Worm (Caenorhabditis elegans) whole organism, late embryonic: ENCODE measurements around the gene F59A6.10.

Experiments
- C38D4.7 ChIP-seq: fragments of 200-800 bp; sonication (Bioruptor generic); optimal IDR thresholded peaks from 2 replicates; lab custom pipeline; 2018; ENCODE audit warnings: mild to moderate bottlenecking, missing genetic modification characterization, moderate library complexity, missing compliant biosample characterization
- F13H6.1 ChIP-seq: sonication (generic microtip); optimal IDR thresholded peaks from 2 replicates; lab custom pipeline; 2016; ENCODE audit warnings: missing genetic modification characterization, missing compliant biosample characterization
- K02D7.2 ChIP-seq: sonication (generic microtip); optimal IDR thresholded peaks from 2 replicates; lab custom pipeline; 2017; ENCODE audit warnings: mild to moderate bottlenecking, missing genetic modification characterization, missing compliant biosample characterization
- T23F11.4 ChIP-seq: fragments of 200-800 bp; sonication (Bioruptor generic); optimal IDR thresholded peaks from 2 replicates; lab custom pipeline; 2018; ENCODE audit warnings: mild to moderate bottlenecking, missing genetic modification characterization, missing compliant biosample characterization
- Y22D7AL.16 ChIP-seq: sonication (generic microtip); optimal IDR thresholded peaks from 2 replicates; lab custom pipeline; 2016; ENCODE audit warnings: missing genetic modification characterization, missing compliant biosample characterization
- ama-1 ChIP-seq: fragments of 150-350 bp; optimal IDR thresholded peaks from 2 replicates; lab custom pipeline; 2014
- ceh-18 ChIP-seq: sonication (generic microtip); optimal IDR thresholded peaks from 2 replicates; lab custom pipeline; 2016; ENCODE audit warnings: missing genetic modification characterization, missing compliant biosample characterization
- ceh-2 ChIP-seq: sonication (generic microtip); optimal IDR thresholded peaks from 2 replicates; lab custom pipeline; 2016; ENCODE audit warnings: missing genotype, missing genetic modification characterization, missing compliant biosample characterization
- ceh-22 ChIP-seq: sonication (generic microtip); optimal IDR thresholded peaks from 2 replicates; lab custom pipeline; 2017; ENCODE audit warnings: missing biosample characterization, missing genetic modification characterization
- ceh-34 ChIP-seq: sonication (generic microtip); optimal IDR thresholded peaks from 2 replicates; lab custom pipeline; 2016; ENCODE audit warnings: mild to moderate bottlenecking, missing genetic modification characterization, missing compliant biosample characterization
- ceh-45 ChIP-seq: fragments of 200-800 bp; sonication (Bioruptor generic); IDR thresholded peaks from 2 replicates; pipeline ENCODE4 v1.3.6; 2022; ENCODE audit warnings: missing genetic modification reagents, missing genetic modification characterization, missing compliant biosample characterization
- ceh-48 ChIP-seq: sonication (generic microtip); optimal IDR thresholded peaks from 2 replicates; lab custom pipeline; 2016; ENCODE audit warnings: missing genetic modification characterization, inconsistent platforms, missing compliant biosample characterization
- ceh-6 ChIP-seq: fragments of 200-800 bp; sonication (Bioruptor generic); optimal IDR thresholded peaks from 2 replicates; lab custom pipeline; 2018; ENCODE audit warnings: mild to moderate bottlenecking, missing genetic modification characterization, missing compliant biosample characterization
- ceh-9 ChIP-seq: sonication (generic microtip); optimal IDR thresholded peaks from 2 replicates; lab custom pipeline; 2016; ENCODE audit warnings: mild to moderate bottlenecking, missing genetic modification characterization, inconsistent platforms, missing compliant biosample characterization
- che-1 ChIP-seq: sonication (generic microtip); optimal IDR thresholded peaks from 2 replicates; lab custom pipeline; 2016; ENCODE audit warnings: mild to moderate bottlenecking, missing genetic modification characterization, missing compliant biosample characterization
- dmd-4 ChIP-seq: sonication (generic microtip); optimal IDR thresholded peaks from 2 replicates; lab custom pipeline; 2016; ENCODE audit warnings: borderline replicate concordance, missing genetic modification characterization, missing compliant biosample characterization
- dve-1 ChIP-seq: sonication (generic microtip); optimal IDR thresholded peaks from 2 replicates; lab custom pipeline; 2017; ENCODE audit warnings: antibody characterized with exemption, mild to moderate bottlenecking, missing genetic modification characterization, missing compliant biosample characterization
- elt-2 ChIP-seq: sonication (generic microtip); optimal IDR thresholded peaks from 2 replicates; lab custom pipeline; 2016; ENCODE audit warnings: missing genetic modification reagents, missing genetic modification characterization, missing compliant biosample characterization
- elt-4 ChIP-seq: sonication (generic microtip); optimal IDR thresholded peaks from 2 replicates; lab custom pipeline; 2016; ENCODE audit warnings: missing genetic modification characterization, missing compliant biosample characterization
- eyg-1 ChIP-seq: sonication (generic microtip); optimal IDR thresholded peaks from 2 replicates; lab custom pipeline; 2016; ENCODE audit warnings: missing genotype, missing genetic modification characterization, missing compliant biosample characterization
- fax-1 ChIP-seq: sonication (generic microtip); optimal IDR thresholded peaks from 2 replicates; lab custom pipeline; 2016; ENCODE audit warnings: missing genotype, missing genetic modification characterization, missing compliant biosample characterization
- fkh-10 ChIP-seq: fragments of 150-350 bp; optimal IDR thresholded peaks from 2 replicates; lab custom pipeline; 2014; ENCODE audit warnings: missing biosample characterization, missing genetic modification reagents, missing genetic modification characterization
- fkh-6 ChIP-seq: sonication (generic microtip); optimal IDR thresholded peaks from 2 replicates; lab custom pipeline; 2016; ENCODE audit warnings: missing genetic modification characterization, missing compliant biosample characterization
- gmeb-2 ChIP-seq: sonication (generic microtip); optimal IDR thresholded peaks from 2 replicates; lab custom pipeline; 2016; ENCODE audit warnings: missing genetic modification characterization, inconsistent platforms, missing compliant biosample characterization
- hlh-13 ChIP-seq: fragments of 200-800 bp; sonication (Bioruptor generic); optimal IDR thresholded peaks from 2 replicates; lab custom pipeline; 2018; ENCODE audit warnings: mild to moderate bottlenecking, missing genetic modification characterization, missing compliant biosample characterization
- hlh-30 ChIP-seq: sonication (generic microtip); optimal IDR thresholded peaks from 2 replicates; lab custom pipeline; 2017; ENCODE audit warnings: antibody characterized with exemption, missing genetic modification characterization, missing compliant biosample characterization; ENCODE audit not compliant: insufficient read depth
- hlh-6 ChIP-seq: sonication (generic microtip); optimal IDR thresholded peaks from 2 replicates; lab custom pipeline; 2016; ENCODE audit warnings: missing genotype, missing genetic modification characterization, missing compliant biosample characterization
- hlh-8 ChIP-seq: sonication (generic microtip); optimal IDR thresholded peaks from 2 replicates; lab custom pipeline; 2016; ENCODE audit warnings: missing genotype, missing genetic modification characterization, missing compliant biosample characterization
- lin-11 ChIP-seq: fragments of 200-800 bp; sonication (Bioruptor generic); optimal IDR thresholded peaks from 2 replicates; lab custom pipeline; 2018; ENCODE audit warnings: mild to moderate bottlenecking, missing genetic modification characterization, missing compliant biosample characterization
- madf-2 ChIP-seq: sonication (generic microtip); optimal IDR thresholded peaks from 2 replicates; lab custom pipeline; 2017; ENCODE audit warnings: missing genetic modification characterization, missing compliant biosample characterization
- mec-3 ChIP-seq: sonication (generic microtip); optimal IDR thresholded peaks from 2 replicates; lab custom pipeline; 2016; ENCODE audit warnings: borderline replicate concordance, missing genetic modification characterization, missing compliant biosample characterization
- nfya-1 ChIP-seq: sonication (generic microtip); optimal IDR thresholded peaks from 2 replicates; lab custom pipeline; 2017; ENCODE audit warnings: missing genetic modification characterization, mild to moderate bottlenecking, missing compliant biosample characterization, antibody characterized with exemption, moderate library complexity
- nhr-11 ChIP-seq: fragments of 150-350 bp; optimal IDR thresholded peaks from 2 replicates; lab custom pipeline; 2014; ENCODE audit warnings: missing biosample characterization, missing genetic modification characterization
- nhr-232 ChIP-seq: sonication (generic microtip); optimal IDR thresholded peaks from 2 replicates; lab custom pipeline; 2016; ENCODE audit warnings: missing genetic modification characterization, missing compliant biosample characterization
- odd-2 ChIP-seq: sonication (generic microtip); optimal IDR thresholded peaks from 2 replicates; lab custom pipeline; 2017; ENCODE audit warnings: antibody characterized with exemption, mild to moderate bottlenecking, missing genetic modification characterization, missing compliant biosample characterization
- pha-2 ChIP-seq: sonication (generic microtip); optimal IDR thresholded peaks from 2 replicates; lab custom pipeline; 2017; ENCODE audit warnings: mild to moderate bottlenecking, missing genetic modification characterization, missing compliant biosample characterization
- pha-4 ChIP-seq: fragments of 150-350 bp; optimal IDR thresholded peaks from 2 replicates; lab custom pipeline; 2018; ENCODE audit warnings: missing biosample characterization, missing genetic modification reagents, missing genetic modification characterization
- pqm-1 ChIP-seq: sonication (generic microtip); optimal IDR thresholded peaks from 2 replicates; lab custom pipeline; 2016; ENCODE audit warnings: missing genetic modification characterization, missing compliant biosample characterization
- pros-1 ChIP-seq: fragments of 150-350 bp; optimal IDR thresholded peaks from 2 replicates; lab custom pipeline; 2014; ENCODE audit warnings: missing biosample characterization, missing genetic modification reagents, missing genetic modification characterization
- ref-2 ChIP-seq: sonication (generic microtip); optimal IDR thresholded peaks from 2 replicates; lab custom pipeline; 2016; ENCODE audit warnings: missing genetic modification characterization, missing compliant biosample characterization
- rnt-1 ChIP-seq: sonication (generic microtip); optimal IDR thresholded peaks from 2 replicates; lab custom pipeline; 2016; ENCODE audit warnings: missing genetic modification characterization, missing compliant biosample characterization
- sdc-2 ChIP-seq: sonication (generic microtip); optimal IDR thresholded peaks from 2 replicates; lab custom pipeline; 2016; ENCODE audit warnings: missing genotype, missing genetic modification characterization, missing compliant biosample characterization
- sox-4 ChIP-seq: sonication (generic microtip); optimal IDR thresholded peaks from 2 replicates; lab custom pipeline; 2017; ENCODE audit warnings: mild to moderate bottlenecking, missing genetic modification characterization, inconsistent platforms, missing compliant biosample characterization
- syd-9 ChIP-seq: sonication (generic microtip); optimal IDR thresholded peaks from 2 replicates; lab custom pipeline; 2016; ENCODE audit warnings: mild to moderate bottlenecking, missing genetic modification characterization, moderate library complexity, missing compliant biosample characterization
- tbx-2 ChIP-seq: sonication (generic microtip); optimal IDR thresholded peaks from 2 replicates; lab custom pipeline; 2016; ENCODE audit warnings: missing genetic modification characterization, missing compliant biosample characterization
- unc-3 ChIP-seq, 2 experiments: fragments of 200-800 bp in 1 of 2; sonication (Bioruptor generic) in 1 of 2; sonication (generic microtip) in 1 of 2; conservative IDR thresholded peaks in 1 of 2; optimal IDR thresholded peaks in 1 of 2; 2 replicates each; pipeline versions ENCODE4 v1.3.6 to Lab custom; 2016 to 2022; ENCODE audit warnings: missing compliant biosample characterization in 2 of 2, missing genetic modification characterization in 2 of 2, missing genetic modification reagents in 1 of 2
- unc-55 ChIP-seq: sonication (generic microtip); optimal IDR thresholded peaks from 2 replicates; lab custom pipeline; 2017; ENCODE audit warnings: missing biosample characterization, missing genetic modification reagents, missing genetic modification characterization
- unc-86 ChIP-seq: sonication (generic microtip); optimal IDR thresholded peaks from 2 replicates; lab custom pipeline; 2016; ENCODE audit warnings: missing genetic modification characterization, missing compliant biosample characterization
- zip-5 ChIP-seq: sonication (generic microtip); optimal IDR thresholded peaks from 2 replicates; lab custom pipeline; 2016; ENCODE audit warnings: missing genetic modification characterization, missing compliant biosample characterization

Gene F59A6.10

ce11 chrII:5032669-5033068 is 28.9 kb downstream of the F59A6.10 start (continued):
- TF ChIP-seq ref-2 (tag; lab: Kevin White, UChicago), result peak; percentile 90
- TF ChIP-seq ceh-18 (tag; lab: Kevin White, UChicago), result peak; percentile 91
- TF ChIP-seq gmeb-2 (tag; lab: Kevin White, UChicago), result peak; percentile 87
- TF ChIP-seq elt-4 (tag; lab: Kevin White, UChicago), result peak; percentile 15
- peak; percentile 49 for TF ChIP-seq ceh-9 (tag; lab: Kevin White, UChicago)
- TF ChIP-seq che-1, result peak; percentile 90
- peak; percentile 86 for TF ChIP-seq ceh-2 (tag; lab: Kevin White, UChicago)
- peak; percentile 73 for TF ChIP-seq pqm-1 (tag; lab: Kevin White, UChicago)
- TF ChIP-seq ceh-22 (tag; lab: Kevin White, UChicago), result peak; percentile 22
- peak; percentile 97 for TF ChIP-seq hlh-6
- TF ChIP-seq dmd-4, result peak; percentile 55
- peak; percentile 79 for TF ChIP-seq hlh-13
- TF ChIP-seq ceh-6 (GFP tag; lab: Kevin White, UChicago), result peak; percentile 90
- peak; percentile 100 for TF ChIP-seq elt-2 (tag; lab: Kevin White, UChicago)
- TF ChIP-seq dve-1 (tag; lab: Kevin White, UChicago), result peak; percentile 83
- TF ChIP-seq fax-1 (tag; lab: Kevin White, UChicago), result peak; percentile 82
- TF ChIP-seq ceh-34 (tag; lab: Kevin White, UChicago), result peak; percentile 91
- TF ChIP-seq unc-86, result peak; percentile 89
- peak; percentile 90 for TF ChIP-seq sdc-2 (tag; lab: Kevin White, UChicago)
- TF ChIP-seq mec-3 (tag; lab: Kevin White, UChicago), result peak; percentile 58
- TF ChIP-seq K02D7.2, result peak; percentile 86
- peak; percentile 85 for TF ChIP-seq C38D4.7
- peak; percentile 79 for TF ChIP-seq hlh-8 (tag; lab: Kevin White, UChicago)
- peak; percentile 88 for TF ChIP-seq eyg-1 (tag; lab: Kevin White, UChicago)
- TF ChIP-seq nhr-11 (tag; lab: Kevin White, UChicago), result no peak
- peak; percentile 75 for TF ChIP-seq lin-11 (tag; lab: Kevin White, UChicago)
- TF ChIP-seq nhr-232 (tag; lab: Kevin White, UChicago), result peak; percentile 87
- peak; percentile 77; the same call in 1 of the 2 replicates for TF ChIP-seq ceh-45
- TF ChIP-seq F13H6.1, result peak; percentile 86
- peak; percentile 88 for TF ChIP-seq pha-2 (tag; lab: Kevin White, UChicago)
- TF ChIP-seq hlh-30 (tag; lab: Kevin White, UChicago), result no peak
- peak; percentile 78 for TF ChIP-seq nfya-1
- peak; percentile 84 for TF ChIP-seq fkh-6 (tag; lab: Kevin White, UChicago)
- peak; percentile 54 for TF ChIP-seq odd-2 (tag; lab: Kevin White, UChicago)
- peak; percentile 81 for TF ChIP-seq madf-2 (tag; lab: Kevin White, UChicago)
- no peak for TF ChIP-seq unc-55
- no peak for TF ChIP-seq ama-1
- peak; percentile 73 for TF ChIP-seq zip-5
- TF ChIP-seq sox-4, result peak; percentile 88
- TF ChIP-seq rnt-1 (tag; lab: Kevin White, UChicago), result peak; percentile 58
- TF ChIP-seq tbx-2 (tag; lab: Kevin White, UChicago), result peak; percentile 85
- TF ChIP-seq pros-1, result peak; percentile 34
- TF ChIP-seq unc-3 (GFP tag; conservative IDR thresholded peaks at IDR 0.05; lab: Robert Waterston, UW), result peak; percentile 86
- peak; percentile 81 for TF ChIP-seq unc-3 (tag; optimal IDR thresholded peaks at IDR 0.05; lab: Kevin White, UChicago)
- no peak for TF ChIP-seq pha-4 (tag; lab: Kevin White, UChicago)
- peak; percentile 84 for TF ChIP-seq syd-9 (tag; lab: Kevin White, UChicago)
- TF ChIP-seq fkh-10 (GFP tag; lab: Kevin White, UChicago), result no peak
- peak; percentile 85 for TF ChIP-seq Y22D7AL.16 (tag; lab: Kevin White, UChicago)
- peak; percentile 77 for TF ChIP-seq ceh-48 (tag; lab: Kevin White, UChicago)
- peak; percentile 77 for TF ChIP-seq T23F11.4
